Worm (Caenorhabditis elegans) whole organism, early embryonic: ENCODE data around the gene Y73F4A.3.

Source experiments
- B0310.2 ChIP-seq: sonication (generic microtip); optimal IDR thresholded peaks from 2 replicates; lab custom pipeline; 2016; ENCODE audit warnings: mild to moderate bottlenecking, missing genetic modification characterization, missing compliant biosample characterization
- sea-1 ChIP-seq: fragments of 200-800 bp; sonication (Bioruptor generic); conservative IDR thresholded peaks from 2 replicates; pipeline ENCODE4 v1.3.6; 2022; ENCODE audit warnings: missing genetic modification characterization, missing compliant biosample characterization
- tbx-11 ChIP-seq: fragments of 200-800 bp; sonication (Bioruptor generic); IDR thresholded peaks from 2 replicates; pipeline ENCODE4 v1.3.6; 2022; ENCODE audit warnings: missing genetic modification characterization, missing compliant biosample characterization
- tbx-37 ChIP-seq: fragments of 200-800 bp; sonication (Bioruptor generic); conservative IDR thresholded peaks from 2 replicates; pipeline ENCODE4 v1.3.6; 2022; ENCODE audit warnings: missing genetic modification reagents, missing genetic modification characterization, missing compliant biosample characterization

Y73F4A.3 gene

DNA sequence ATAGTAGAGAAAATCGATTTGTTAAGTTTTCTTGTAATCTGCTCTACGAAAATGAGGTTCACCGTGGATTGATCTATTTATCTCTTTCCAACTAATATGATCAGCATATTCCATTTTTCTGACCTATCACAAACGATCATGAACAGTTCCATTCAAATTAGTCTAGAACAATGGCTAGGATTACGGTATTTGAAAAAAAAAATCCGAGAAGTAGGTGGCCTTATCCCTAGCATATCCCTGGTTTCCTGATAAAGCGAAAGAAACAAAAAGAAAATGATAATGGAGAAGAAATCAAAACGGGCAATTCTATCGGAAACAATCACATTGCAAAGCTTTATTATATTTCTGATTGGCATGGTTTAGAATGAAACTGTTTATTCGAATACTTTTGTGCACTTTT is 47.5 kb downstream of the Y73F4A.3 start, which contains the start of gene mltn-12:
Gene mltn-12, plus strand, starts transcription at position 301 of the 400 bp plus-strand sequence.
- TF ChIP-seq tbx-37 (no peak), sea-1 (GFP tag; lab: Robert Waterston, UW) (no peak), tbx-11 (no peak), B0310.2 (tag; lab: Kevin White, UChicago) (no peak)
